Worm (Caenorhabditis elegans): ENCODE results near the gene C18D4.12.

Gene C18D4.12

DNA sequence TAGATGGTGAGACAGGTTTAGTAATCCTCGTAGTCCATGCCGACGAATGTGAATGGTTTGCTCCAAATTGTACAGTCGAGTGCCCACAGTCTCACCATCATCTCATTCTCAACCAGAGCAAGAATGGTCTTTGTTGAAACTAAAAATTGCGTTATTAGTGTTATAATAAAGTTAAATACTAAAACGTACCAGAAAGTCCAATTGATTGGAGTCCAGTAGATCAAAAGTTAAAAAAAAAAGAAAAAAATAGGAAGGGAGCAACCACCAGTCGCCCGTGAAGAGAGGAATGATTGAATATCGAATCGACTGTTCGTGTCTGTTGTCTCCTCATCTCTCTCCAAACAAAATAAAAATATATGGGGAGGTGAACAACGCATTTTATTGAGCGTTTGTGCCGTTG is at the start of gene C18D4.12:
C18D4.12 (minus strand) TSS at position 101 of the 400 bp plus-strand sequence.
- TF ChIP-seq ama-1 (optimal IDR thresholded peaks at IDR 0.05) (no peak), snpc-4 (tag; optimal IDR thresholded peaks at IDR 0.05) (no peak), elt-2 (tag; optimal IDR thresholded peaks at IDR 0.05) (no peak), nhr-76 (tag; optimal IDR thresholded peaks at IDR 0.05) (no peak), nhr-43 (tag; optimal IDR thresholded peaks at IDR 0.05; ENCODE audit: poor library complexity, severe bottlenecking) (no peak), ceh-16 (tag; optimal IDR thresholded peaks at IDR 0.05) (no peak), elt-3 (tag; optimal IDR thresholded peaks at IDR 0.05) (no peak), unc-39 (tag; optimal IDR thresholded peaks at IDR 0.05) (no peak), nhr-23 (tag; optimal IDR thresholded peaks at IDR 0.05) (no peak), ceh-28 (tag; optimal IDR thresholded peaks at IDR 0.05) (no peak)

DNA sequence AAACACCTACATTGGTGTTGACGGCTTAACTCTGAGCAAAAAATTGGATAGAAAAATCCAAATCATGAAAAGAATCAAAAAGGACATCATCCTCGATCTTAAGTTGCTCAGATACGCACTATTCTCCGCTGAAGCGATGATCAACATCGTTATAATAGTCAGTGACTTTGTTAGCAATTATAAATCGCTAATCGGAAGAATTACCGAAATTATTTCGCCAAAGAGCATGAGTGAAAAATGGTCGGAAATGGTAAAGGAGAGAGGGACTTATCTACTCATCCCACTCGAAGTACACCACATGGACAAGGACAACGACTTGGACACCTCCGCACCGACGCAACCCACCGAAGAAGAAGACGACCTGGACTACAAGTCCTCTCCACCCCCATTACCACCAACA is 49.6 kb upstream of the C18D4.12 start:
- no peak for TF ChIP-seq egl-5 (tag; optimal IDR thresholded peaks at IDR 0.05)
- TF ChIP-seq nhr-12 (tag; optimal IDR thresholded peaks at IDR 0.05): no peak
- no peak for TF ChIP-seq jun-1 (tag; optimal IDR thresholded peaks at IDR 0.05)

ce11 chrV:17566850-17567249 is 36.5 kb upstream of the C18D4.12 start, which contains the start of gene C38D9.2:
C38D9.2 (plus strand) TSS chrV:17567150.
- no peak for TF ChIP-seq lin-39 (tag; optimal IDR thresholded peaks at IDR 0.05)
- no peak for TF ChIP-seq nhr-11 (tag; optimal IDR thresholded peaks at IDR 0.05)
- TF ChIP-seq nhr-67 (tag; optimal IDR thresholded peaks at IDR 0.05): no peak
- no peak for TF ChIP-seq pha-4 (tag; optimal IDR thresholded peaks at IDR 0.05)
- no peak for TF ChIP-seq nhr-28 (tag; optimal IDR thresholded peaks at IDR 0.05)
- no peak for TF ChIP-seq ceh-9 (tag; optimal IDR thresholded peaks at IDR 0.05)
- no peak for TF ChIP-seq snpc-4 (tag; optimal IDR thresholded peaks at IDR 0.05)
- TF ChIP-seq hmg-11 (tag; optimal IDR thresholded peaks at IDR 0.05): no peak
- TF ChIP-seq zag-1 (tag; optimal IDR thresholded peaks at IDR 0.05): no peak
- TF ChIP-seq nhr-12 (tag; optimal IDR thresholded peaks at IDR 0.05): no peak
- TF ChIP-seq egl-27 (tag; optimal IDR thresholded peaks at IDR 0.05): no peak
- no peak for TF ChIP-seq nhr-77 (tag; optimal IDR thresholded peaks at IDR 0.05)
- TF ChIP-seq elt-1 (tag; optimal IDR thresholded peaks at IDR 0.05): no peak

- no peak for TF ChIP-seq ZK546.5 (tag; optimal IDR thresholded peaks at IDR 0.05)
- no peak for TF ChIP-seq snpc-4 (tag; optimal IDR thresholded peaks at IDR 0.05)
- TF ChIP-seq hmg-11 (tag; optimal IDR thresholded peaks at IDR 0.05): no peak
- TF ChIP-seq aly-2 (tag; optimal IDR thresholded peaks at IDR 0.05): no peak
- no peak for TF ChIP-seq pha-4 (tag; optimal IDR thresholded peaks at IDR 0.05)
- no peak for TF ChIP-seq daf-12 (tag; optimal IDR thresholded peaks at IDR 0.05)
- no peak for TF ChIP-seq mml-1 (tag; optimal IDR thresholded peaks at IDR 0.05)
- no peak for TF ChIP-seq R02D3.7 (tag; optimal IDR thresholded peaks at IDR 0.05)
- TF ChIP-seq fos-1 (tag; optimal IDR thresholded peaks at IDR 0.05): no peak
- no peak for TF ChIP-seq ceh-28 (tag; optimal IDR thresholded peaks at IDR 0.05)
- TF ChIP-seq ceh-9 (tag; optimal IDR thresholded peaks at IDR 0.05): no peak
- no peak for TF ChIP-seq fkh-10 (GFP tag; optimal IDR thresholded peaks at IDR 0.05)
- no peak for TF ChIP-seq nhr-11 (tag; optimal IDR thresholded peaks at IDR 0.05)
- TF ChIP-seq fkh-2 (tag; optimal IDR thresholded peaks at IDR 0.05): no peak
- no peak for TF ChIP-seq tbx-2 (tag; optimal IDR thresholded peaks at IDR 0.05)
Measured at ce11 chrV:17565903-17566302, 35.5 kb upstream of the C18D4.12 start, which contains the start of gene fbxa-171. fbxa-171 (minus strand) TSS chrV:17566003.

DNA sequence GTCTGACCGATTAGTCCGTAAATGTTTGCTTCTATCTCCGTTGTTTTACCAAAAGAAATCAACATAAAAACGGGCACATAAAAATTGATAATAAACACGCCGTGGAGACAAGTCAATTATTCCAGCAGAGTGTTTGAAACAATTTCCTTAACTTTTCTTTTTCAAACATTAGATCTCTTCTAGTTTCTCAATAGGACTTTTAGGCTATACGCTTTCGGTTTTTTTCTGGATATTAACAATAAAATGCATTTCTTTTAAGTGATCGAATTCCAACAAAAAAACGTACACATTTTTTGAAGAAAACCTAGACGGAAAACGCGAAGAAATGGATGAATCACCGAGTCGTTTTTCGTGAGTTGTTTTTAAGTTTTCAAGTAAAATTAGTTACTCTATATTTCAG is 28.6 kb upstream of the C18D4.12 start, which contains the start of gene fbxa-172:
fbxa-172 (plus strand) TSS at position 301 of the 400 bp plus-strand sequence.
- TF ChIP-seq aly-2 (tag; optimal IDR thresholded peaks at IDR 0.05) (no peak), nhr-237 (tag; optimal IDR thresholded peaks at IDR 0.05) (no peak), mdl-1 (tag; optimal IDR thresholded peaks at IDR 0.05) (no peak), egl-5 (tag; optimal IDR thresholded peaks at IDR 0.05) (no peak), nhr-43 (tag; optimal IDR thresholded peaks at IDR 0.05; ENCODE audit: poor library complexity, severe bottlenecking) (no peak), nhr-12 (tag; optimal IDR thresholded peaks at IDR 0.05) (no peak), ztf-11 (tag; optimal IDR thresholded peaks at IDR 0.05) (no peak), nhr-28 (tag; optimal IDR thresholded peaks at IDR 0.05) (no peak), nhr-76 (tag; optimal IDR thresholded peaks at IDR 0.05) (no peak), ceh-9 (tag; optimal IDR thresholded peaks at IDR 0.05) (no peak), lin-15B (tag; optimal IDR thresholded peaks at IDR 0.05) (no peak), pqm-1 (tag; optimal IDR thresholded peaks at IDR 0.05) (no peak), jun-1 (tag; optimal IDR thresholded peaks at IDR 0.05) (no peak), fkh-2 (tag; optimal IDR thresholded peaks at IDR 0.05) (no peak), hmg-11 (tag; optimal IDR thresholded peaks at IDR 0.05) (no peak), eor-1 (tag; optimal IDR thresholded peaks at IDR 0.05) (no peak), daf-12 (tag; optimal IDR thresholded peaks at IDR 0.05) (no peak), skn-1 (tag; optimal IDR thresholded peaks at IDR 0.05) (no peak)
